6 fruit fly cellular contexts compared by ENCODE assay signal in the genomic region with DNA sequence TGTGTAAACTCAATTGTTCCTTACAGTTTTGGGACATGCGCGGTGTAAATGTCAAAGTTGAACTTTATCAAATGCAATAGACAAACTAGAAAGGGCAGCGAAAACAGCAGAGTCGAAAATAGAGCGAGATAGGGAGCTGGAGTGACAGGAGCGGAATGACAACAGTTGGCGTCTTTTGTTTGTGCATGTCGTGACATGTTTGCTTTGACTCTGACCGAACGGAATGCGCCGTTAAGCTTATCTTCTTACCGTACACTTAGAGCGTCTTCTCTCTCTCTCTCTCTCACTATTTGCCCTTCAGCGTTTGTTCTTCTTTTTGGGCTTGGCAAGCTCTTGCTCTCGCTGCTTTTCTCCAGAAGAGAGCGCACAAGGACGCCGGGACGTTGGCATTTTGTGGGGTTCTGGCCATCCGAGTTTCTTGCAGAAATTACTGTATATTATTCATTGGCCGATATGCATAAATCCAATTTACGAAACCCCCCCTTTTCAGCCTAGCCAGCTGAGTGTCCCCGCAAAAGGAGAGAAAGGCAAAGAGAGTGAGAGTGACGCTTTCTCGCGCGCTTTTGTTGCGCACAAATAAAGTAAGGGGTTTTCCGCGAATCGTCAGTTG.
TF ChIP-seq lines count a peak whose summit lies in the region.

No protein-coding gene starts in this region.

- no peak for TF ChIP-seq CTCF in whole organism, embryonic (GFP tag; optimal IDR thresholded peaks at IDR 0.05; lab: Kevin White, UChicago)

TF ChIP-seq in whole organism, 6 proteins besides CTCF, POLR2A, EP300 and RAD21:
- TF ChIP-seq Dll (optimal IDR thresholded peaks at IDR 0.05; lab: Kevin White, UChicago) = peak; percentile 3
- TF ChIP-seq psq (optimal IDR thresholded peaks at IDR 0.05; lab: Kevin White, UChicago) = no peak
- TF ChIP-seq pan (optimal IDR thresholded peaks at IDR 0.05; lab: Kevin White, UChicago) = no peak
- no peak for TF ChIP-seq EcR (GFP tag; optimal IDR thresholded peaks at IDR 0.05; lab: Kevin White, UChicago)

TF ChIP-seq in whole organism, adult, 20 proteins besides CTCF, POLR2A, EP300 and RAD21:
- TF ChIP-seq CG14711 (tag; optimal IDR thresholded peaks at IDR 0.05; lab: Kevin White, UChicago) (no peak), ovo (GFP tag; optimal IDR thresholded peaks at IDR 0.05; lab: Kevin White, UChicago) (peak; percentile 44), CG7045 (GFP tag; optimal IDR thresholded peaks at IDR 0.05; lab: Kevin White, UChicago) (no peak), cnc (optimal IDR thresholded peaks at IDR 0.05; lab: Kevin White, UChicago) (no peak)

TF ChIP-seq in whole organism, embryonic, 481 proteins besides CTCF, POLR2A, EP300 and RAD21:
- TF ChIP-seq Med (GFP tag; lab: Kevin White, UChicago) (peak; percentile 46), ERR (GFP tag; optimal IDR thresholded peaks at IDR 0.05; lab: Kevin White, UChicago) (peak; percentile 24), Sin3A (optimal IDR thresholded peaks at IDR 0.05; lab: Kevin White, UChicago) (no peak), nom (GFP tag; optimal IDR thresholded peaks at IDR 0.05; lab: Kevin White, UChicago) (peak; percentile 64), p53 (GFP tag; optimal IDR thresholded peaks at IDR 0.05; lab: Kevin White, UChicago) (peak; percentile 100), Trl (optimal IDR thresholded peaks at IDR 0.05; lab: Kevin White, UChicago) (peak; percentile 63 to 78), Trl (GFP tag; optimal IDR thresholded peaks at IDR 0.05; lab: Kevin White, UChicago) (no peak), Jarid2 (GFP tag; optimal IDR thresholded peaks at IDR 0.05; lab: Kevin White, UChicago) (no peak), sd (tag; optimal IDR thresholded peaks at IDR 0.05; lab: Kevin White, UChicago) (peak; percentile 51), CG11504 (tag; optimal IDR thresholded peaks at IDR 0.05; lab: Kevin White, UChicago) (no peak), shn (GFP tag; optimal IDR thresholded peaks at IDR 0.05; lab: Kevin White, UChicago) (no peak), CG13894 (tag; optimal IDR thresholded peaks at IDR 0.05; lab: Kevin White, UChicago) (peak; percentile 96), Lhr (GFP tag; optimal IDR thresholded peaks at IDR 0.05; lab: Kevin White, UChicago) (no peak), HHEX (GFP tag; optimal IDR thresholded peaks at IDR 0.05; lab: Kevin White, UChicago) (no peak), pros (GFP tag; optimal IDR thresholded peaks at IDR 0.05; lab: Kevin White, UChicago) (peak; percentile 16), CG1832 (GFP tag; optimal IDR thresholded peaks at IDR 0.05; lab: Kevin White, UChicago) (peak; percentile 18), Sox100B (GFP tag; optimal IDR thresholded peaks at IDR 0.05; lab: Kevin White, UChicago) (no peak), ewg (GFP tag; optimal IDR thresholded peaks at IDR 0.05; lab: Kevin White, UChicago) (peak; percentile 32), bigmax (GFP tag; optimal IDR thresholded peaks at IDR 0.05; lab: Kevin White, UChicago) (no peak)

TF ChIP-seq in whole organism, prepupa, 60 proteins besides CTCF, POLR2A, EP300 and RAD21:
- TF ChIP-seq CG34406 (GFP tag; optimal IDR thresholded peaks at IDR 0.05; lab: Kevin White, UChicago) (no peak), Smox (GFP tag; optimal IDR thresholded peaks at IDR 0.05; lab: Kevin White, UChicago) (no peak), CG10631 (GFP tag; optimal IDR thresholded peaks at IDR 0.05; lab: Kevin White, UChicago) (no peak), ss (GFP tag; optimal IDR thresholded peaks at IDR 0.05; lab: Kevin White, UChicago) (no peak), fkh (GFP tag; optimal IDR thresholded peaks at IDR 0.05; lab: Kevin White, UChicago) (peak; percentile 29), CG1621 (tag; optimal IDR thresholded peaks at IDR 0.05; lab: Kevin White, UChicago) (peak; percentile 51)

TF ChIP-seq in whole organism, pupa, 21 proteins besides CTCF, POLR2A, EP300 and RAD21:
- TF ChIP-seq CG34367 (tag; optimal IDR thresholded peaks at IDR 0.05; lab: Kevin White, UChicago) (no peak), gl (tag; optimal IDR thresholded peaks at IDR 0.05; lab: Kevin White, UChicago) (peak; percentile 5)

TF ChIP-seq in whole organism, wandering third instar larva, 38 proteins besides CTCF, POLR2A, EP300 and RAD21:
- TF ChIP-seq Rel (GFP tag; optimal IDR thresholded peaks at IDR 0.05; lab: Kevin White, UChicago) (no peak), Rel (tag; optimal IDR thresholded peaks at IDR 0.05; lab: Kevin White, UChicago) (peak; percentile 74), Dif (GFP tag; optimal IDR thresholded peaks at IDR 0.05; lab: Kevin White, UChicago; ENCODE audit: partially characterized antibody) (no peak)
TF ChIP-seq in whole organism, wandering third instar larva: peak in this region for 1.
